Worm (Caenorhabditis elegans): ENCODE data around the gene ptr-9.

DNA sequence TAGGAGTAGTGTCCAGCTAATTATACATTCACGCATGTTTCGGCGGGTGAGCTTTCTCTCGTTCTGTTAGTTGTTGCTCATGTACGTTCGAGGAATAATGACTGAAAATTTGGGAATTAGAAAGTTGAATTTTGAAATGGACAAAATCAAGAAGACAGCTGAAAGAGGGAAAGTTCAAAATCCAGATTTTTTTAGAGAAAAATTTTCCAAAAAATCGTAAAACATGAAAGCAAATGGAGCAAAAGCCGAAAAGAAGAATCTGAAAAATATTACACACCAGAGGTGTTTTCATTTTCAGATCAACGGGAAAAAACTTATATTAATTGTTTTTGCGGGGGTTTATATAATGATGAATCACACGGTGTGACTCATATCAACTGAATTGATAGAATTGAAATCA, 11.2 kb upstream of the ptr-9 start, which contains the start of gene ina-1:
- no peak for TF ChIP-seq ama-1 (optimal IDR thresholded peaks at IDR 0.05)
- no peak for TF ChIP-seq pqm-1 (tag; optimal IDR thresholded peaks at IDR 0.05)
- no peak for TF ChIP-seq ceh-22 (tag; optimal IDR thresholded peaks at IDR 0.05)
- TF ChIP-seq unc-3 (GFP tag; conservative IDR thresholded peaks at IDR 0.05), result no peak
- no peak for TF ChIP-seq unc-3 (tag; optimal IDR thresholded peaks at IDR 0.05)
- no peak for TF ChIP-seq ets-4 (tag; optimal IDR thresholded peaks at IDR 0.05)
- no peak for TF ChIP-seq ttx-3 (tag; optimal IDR thresholded peaks at IDR 0.05)
- TF ChIP-seq pha-4 (tag; optimal IDR thresholded peaks at IDR 0.05), result no peak
- TF ChIP-seq hlh-6 (tag; optimal IDR thresholded peaks at IDR 0.05), result no peak
- TF ChIP-seq hlh-30 (tag; optimal IDR thresholded peaks at IDR 0.05; ENCODE audit: insufficient read depth), result no peak
- TF ChIP-seq unc-55 (GFP tag; optimal IDR thresholded peaks at IDR 0.05), result no peak
- no peak for TF ChIP-seq elt-4 (tag; optimal IDR thresholded peaks at IDR 0.05)
- no peak for TF ChIP-seq fkh-10 (GFP tag; optimal IDR thresholded peaks at IDR 0.05)
